Worm (Caenorhabditis elegans) whole organism, L3 larva: Measurements from ENCODE around the gene F15A8.1.

Experiments used
- R02D3.7 ChIP-seq: fragments of 150-350 bp; optimal IDR thresholded peaks from 2 replicates; lab custom pipeline; 2014; ENCODE audit warnings: missing biosample characterization, missing genetic modification characterization
- ZK546.5 ChIP-seq: sonication (generic microtip); optimal IDR thresholded peaks from 2 replicates; lab custom pipeline; 2017; ENCODE audit warnings: missing biosample characterization, missing genetic modification characterization
- aly-2 ChIP-seq: fragments of 150-350 bp; optimal IDR thresholded peaks from 2 replicates; lab custom pipeline; 2014; ENCODE audit warnings: missing biosample characterization, missing genetic modification characterization
- ama-1 ChIP-seq: fragments of 150-350 bp; optimal IDR thresholded peaks from 2 replicates; lab custom pipeline; 2018
- ceh-16 ChIP-seq: sonication (generic microtip); optimal IDR thresholded peaks from 2 replicates; lab custom pipeline; 2017; ENCODE audit warnings: missing biosample characterization, missing genetic modification characterization
- ceh-28 ChIP-seq: fragments of 150-350 bp; optimal IDR thresholded peaks from 2 replicates; lab custom pipeline; 2014; ENCODE audit warnings: missing biosample characterization, missing genetic modification reagents, missing genetic modification characterization
- ceh-82 ChIP-seq: fragments of 150-350 bp; optimal IDR thresholded peaks from 2 replicates; lab custom pipeline; 2014; ENCODE audit warnings: missing biosample characterization, missing genetic modification characterization
- ceh-9 ChIP-seq: sonication (generic microtip); optimal IDR thresholded peaks from 2 replicates; lab custom pipeline; 2018; ENCODE audit warnings: missing biosample characterization, missing genetic modification characterization
- egl-27 ChIP-seq: sonication (generic microtip); optimal IDR thresholded peaks from 4 replicates; lab custom pipeline; 2017; ENCODE audit warnings: missing biosample characterization, missing genetic modification reagents, missing genetic modification characterization
- egl-5 ChIP-seq: fragments of 150-350 bp; optimal IDR thresholded peaks from 2 replicates; lab custom pipeline; 2017; ENCODE audit warnings: missing biosample characterization, missing genetic modification reagents, missing genetic modification characterization, inconsistent platforms
- elt-1 ChIP-seq: fragments of 150-350 bp; optimal IDR thresholded peaks from 2 replicates; lab custom pipeline; 2014; ENCODE audit warnings: missing biosample characterization, missing genetic modification characterization
- elt-2 ChIP-seq: sonication (generic microtip); optimal IDR thresholded peaks from 2 replicates; lab custom pipeline; 2016; ENCODE audit warnings: missing genetic modification reagents, mild to moderate bottlenecking, missing genetic modification characterization, missing compliant biosample characterization
- elt-3 ChIP-seq, 3 experiments: fragments of 150-350 bp in 1 of 3; sonication (generic microtip) in 2 of 3; optimal IDR thresholded peaks; 2 replicates in 2 of 3; 4 replicates in 1 of 3; lab custom pipeline; 2014 to 2017; ENCODE audit warnings: missing biosample characterization in 3 of 3, missing genetic modification characterization in 3 of 3
- eor-1 ChIP-seq, 2 experiments: fragments of 150-350 bp; optimal IDR thresholded peaks; 2 replicates each; lab custom pipeline; 2014 to 2018; ENCODE audit warnings: missing biosample characterization in 2 of 2, missing genetic modification characterization in 2 of 2
- fkh-10 ChIP-seq: sonication (generic microtip); optimal IDR thresholded peaks from 2 replicates; lab custom pipeline; 2017; ENCODE audit warnings: missing biosample characterization, missing genetic modification reagents, missing genetic modification characterization
- fkh-2 ChIP-seq: fragments of 150-350 bp; optimal IDR thresholded peaks from 2 replicates; lab custom pipeline; 2014; ENCODE audit warnings: missing biosample characterization, missing genetic modification reagents, missing genetic modification characterization
- fos-1 ChIP-seq: fragments of 150-350 bp; optimal IDR thresholded peaks from 2 replicates; lab custom pipeline; 2014; ENCODE audit warnings: missing biosample characterization, missing genetic modification characterization
- hmg-11 ChIP-seq: sonication (generic microtip); optimal IDR thresholded peaks from 2 replicates; lab custom pipeline; 2016; ENCODE audit warnings: missing genetic modification characterization, missing compliant biosample characterization
- jun-1 ChIP-seq: fragments of 150-350 bp; optimal IDR thresholded peaks from 2 replicates; lab custom pipeline; 2014; ENCODE audit warnings: missing biosample characterization, missing genetic modification reagents, missing genetic modification characterization
- lin-15B ChIP-seq: fragments of 150-350 bp; optimal IDR thresholded peaks from 2 replicates; lab custom pipeline; 2014; ENCODE audit warnings: missing biosample characterization, missing genetic modification characterization
- lin-39 ChIP-seq: fragments of 150-350 bp; optimal IDR thresholded peaks from 2 replicates; lab custom pipeline; 2018; ENCODE audit warnings: missing biosample characterization, missing genetic modification reagents, missing genetic modification characterization
- lsy-12 ChIP-seq: sonication (generic microtip); optimal IDR thresholded peaks from 2 replicates; lab custom pipeline; 2016; ENCODE audit warnings: mild to moderate bottlenecking, missing genetic modification characterization, missing compliant biosample characterization
- mml-1 ChIP-seq: fragments of 150-350 bp; sonication (generic microtip); optimal IDR thresholded peaks from 3 replicates; lab custom pipeline; 2014; ENCODE audit warnings: missing biosample characterization, missing genetic modification characterization
- nfya-1 ChIP-seq: sonication (generic microtip); optimal IDR thresholded peaks from 2 replicates; lab custom pipeline; 2017; ENCODE audit warnings: missing genetic modification characterization, mild to moderate bottlenecking, missing compliant biosample characterization, antibody characterized with exemption, moderate library complexity; ENCODE audit not compliant: insufficient read depth
- nhr-12 ChIP-seq: fragments of 150-350 bp; optimal IDR thresholded peaks from 2 replicates; lab custom pipeline; 2014; ENCODE audit warnings: missing biosample characterization, missing genetic modification characterization
- nhr-23 ChIP-seq: fragments of 150-350 bp; optimal IDR thresholded peaks from 2 replicates; lab custom pipeline; 2014; ENCODE audit warnings: missing biosample characterization, missing genetic modification reagents, missing genetic modification characterization
- nhr-237 ChIP-seq: fragments of 150-350 bp; optimal IDR thresholded peaks from 2 replicates; lab custom pipeline; 2014; ENCODE audit warnings: missing biosample characterization, missing genetic modification characterization
- nhr-25 ChIP-seq: sonication (generic microtip); optimal IDR thresholded peaks from 2 replicates; lab custom pipeline; 2017; ENCODE audit warnings: missing biosample characterization, missing genetic modification characterization
- nhr-28 ChIP-seq: fragments of 150-350 bp; optimal IDR thresholded peaks from 2 replicates; lab custom pipeline; 2014; ENCODE audit warnings: missing biosample characterization, missing genetic modification characterization
- nhr-43 ChIP-seq: sonication (generic microtip); optimal IDR thresholded peaks from 2 replicates; lab custom pipeline; 2016; ENCODE audit warnings: mild to moderate bottlenecking, missing genetic modification characterization, missing compliant biosample characterization; ENCODE audit not compliant: poor library complexity, severe bottlenecking
- nhr-76 ChIP-seq: fragments of 150-350 bp; sonication (generic microtip); optimal IDR thresholded peaks from 5 replicates; lab custom pipeline; 2014; ENCODE audit warnings: missing biosample characterization, missing genetic modification characterization
- nhr-77 ChIP-seq: fragments of 150-350 bp; optimal IDR thresholded peaks from 2 replicates; lab custom pipeline; 2014; ENCODE audit warnings: missing biosample characterization, missing genetic modification characterization
- pha-4 ChIP-seq: fragments of 150-350 bp; optimal IDR thresholded peaks from 2 replicates; lab custom pipeline; 2014; ENCODE audit warnings: missing biosample characterization, missing genetic modification reagents, missing genetic modification characterization
- pqm-1 ChIP-seq: fragments of 150-350 bp; optimal IDR thresholded peaks from 2 replicates; lab custom pipeline; 2017; ENCODE audit warnings: missing biosample characterization, missing genetic modification characterization, inconsistent platforms
- sea-2 ChIP-seq: fragments of 150-350 bp; sonication (generic microtip); optimal IDR thresholded peaks from 4 replicates; lab custom pipeline; 2014; ENCODE audit warnings: missing biosample characterization, missing genetic modification reagents, missing genetic modification characterization
- skn-1 ChIP-seq: fragments of 150-350 bp; optimal IDR thresholded peaks from 2 replicates; lab custom pipeline; 2014; ENCODE audit warnings: missing biosample characterization, missing genetic modification characterization
- snpc-4 ChIP-seq: fragments of 150-350 bp; optimal IDR thresholded peaks from 2 replicates; lab custom pipeline; 2014; ENCODE audit warnings: missing biosample characterization, missing genetic modification characterization
- tbx-2 ChIP-seq: sonication (generic microtip); optimal IDR thresholded peaks from 2 replicates; lab custom pipeline; 2016; ENCODE audit warnings: mild to moderate bottlenecking, missing genetic modification characterization, missing compliant biosample characterization
- unc-39 ChIP-seq: sonication (generic microtip); optimal IDR thresholded peaks from 4 replicates; lab custom pipeline; 2017; ENCODE audit warnings: missing biosample characterization, missing genetic modification characterization
- unc-62 ChIP-seq: fragments of 150-350 bp; sonication (generic microtip); optimal IDR thresholded peaks from 4 replicates; lab custom pipeline; 2014; ENCODE audit warnings: missing biosample characterization, missing genetic modification reagents, missing genetic modification characterization
- zag-1 ChIP-seq: fragments of 150-350 bp; optimal IDR thresholded peaks from 2 replicates; lab custom pipeline; 2014; ENCODE audit warnings: missing biosample characterization, missing genetic modification characterization
- ztf-11 ChIP-seq: fragments of 150-350 bp; optimal IDR thresholded peaks from 2 replicates; lab custom pipeline; 2014; ENCODE audit warnings: missing biosample characterization, missing genetic modification characterization
- ztf-4 ChIP-seq: fragments of 150-350 bp; optimal IDR thresholded peaks from 2 replicates; lab custom pipeline; 2014; ENCODE audit warnings: missing biosample characterization, missing genetic modification characterization

The F15A8.1 gene

ce11 chrX:4462390-4462789 is 21.6 kb downstream of the F15A8.1 start, which contains the start of gene atg-16.1:
Gene atg-16.1 (minus strand): TSS chrX:4462465.
- TF ChIP-seq jun-1 (tag; lab: Kevin White, UChicago) (no peak), nfya-1 (peak; percentile 59), sea-2 (GFP tag; lab: Kevin White, UChicago) (no peak), ama-1 (lab: Kevin White, UChicago) (no peak), skn-1 (no peak), pha-4 (peak; percentile 74), unc-62 (GFP tag; lab: Kevin White, UChicago) (no peak), lin-39 (tag; lab: Kevin White, UChicago) (peak; percentile 30), ceh-82 (tag; lab: Kevin White, UChicago) (no peak), pqm-1 (tag; lab: Kevin White, UChicago) (peak; percentile 7), nhr-23 (tag; lab: Kevin White, UChicago) (peak; percentile 35), egl-27 (tag; lab: Kevin White, UChicago) (no peak), ceh-16 (tag; lab: Kevin White, UChicago) (no peak), aly-2 (tag; lab: Kevin White, UChicago) (no peak), ztf-11 (no peak), snpc-4 (tag; lab: Kevin White, UChicago) (peak; percentile 68), ZK546.5 (tag; lab: Kevin White, UChicago) (no peak), ztf-4 (no peak), nhr-28 (tag; lab: Kevin White, UChicago) (no peak), zag-1 (tag; lab: Kevin White, UChicago) (no peak), hmg-11 (tag; lab: Kevin White, UChicago) (peak; percentile 27), lin-15B (tag; lab: Kevin White, UChicago) (peak; percentile 62), nhr-25 (peak; percentile 52), fos-1 (tag; lab: Kevin White, UChicago) (no peak)

- TF ChIP-seq hmg-11 (tag; lab: Kevin White, UChicago) (no peak), nhr-23 (tag; lab: Kevin White, UChicago) (no peak), lin-39 (tag; lab: Kevin White, UChicago) (no peak)
- TF ChIP-seq, all 47 proteins: peak for 0
These were observed 23.6 kb downstream of the F15A8.1 start for ce11 chrX:4464367-4464766.

- TF ChIP-seq elt-2 (tag; lab: Kevin White, UChicago), result no peak
These were observed 25.5 kb downstream of the F15A8.1 start, which contains the start of gene nmur-3 for ce11 chrX:4466218-4466617. Gene nmur-3 (plus strand): TSS chrX:4466518.

- TF ChIP-seq mml-1 (tag; lab: Kevin White, UChicago) (no peak), pha-4 (peak; percentile 98), egl-27 (tag; lab: Kevin White, UChicago) (no peak), eor-1 (tag; optimal IDR thresholded peaks at IDR 0.05; lab: Kevin White, UChicago) (no peak), skn-1 (peak; percentile 32), nhr-12 (tag; lab: Kevin White, UChicago) (no peak), snpc-4 (tag; lab: Kevin White, UChicago) (peak; percentile 90), ceh-16 (tag; lab: Kevin White, UChicago) (no peak), aly-2 (tag; lab: Kevin White, UChicago) (no peak), nhr-76 (tag; lab: Kevin White, UChicago) (no peak), egl-5 (tag; lab: Kevin White, UChicago) (peak; percentile 77), elt-2 (tag; lab: Kevin White, UChicago) (peak; percentile 71), tbx-2 (tag; lab: Kevin White, UChicago) (peak; percentile 42), nhr-25 (peak; percentile 97), elt-3 (tag; optimal IDR thresholded peaks at IDR 0.05; lab: Kevin White, UChicago) (peak in 1 of 3 experiments; percentile 52), nfya-1 (peak; percentile 93), hmg-11 (tag; lab: Kevin White, UChicago) (peak; percentile 73), jun-1 (tag; lab: Kevin White, UChicago) (peak; percentile 63), nhr-77 (tag; lab: Kevin White, UChicago) (peak; percentile 69), pqm-1 (tag; lab: Kevin White, UChicago) (peak; percentile 69), nhr-23 (tag; lab: Kevin White, UChicago) (peak; percentile 92), fkh-2 (tag; lab: Kevin White, UChicago) (no peak), lin-15B (tag; lab: Kevin White, UChicago) (peak; percentile 95), zag-1 (tag; lab: Kevin White, UChicago) (no peak), ama-1 (lab: Kevin White, UChicago) (peak; percentile 36), sea-2 (GFP tag; lab: Kevin White, UChicago) (no peak), R02D3.7 (peak; percentile 75), lin-39 (tag; lab: Kevin White, UChicago) (peak; percentile 78), ceh-82 (tag; lab: Kevin White, UChicago) (peak; percentile 34), fkh-10 (GFP tag; lab: Kevin White, UChicago) (peak; percentile 2), ceh-9 (tag; lab: Kevin White, UChicago) (no peak), ceh-28 (tag; lab: Kevin White, UChicago) (peak; percentile 33), elt-1 (tag; lab: Kevin White, UChicago) (peak; percentile 55), lsy-12 (tag; lab: Kevin White, UChicago) (peak; percentile 40), nhr-237 (tag; lab: Kevin White, UChicago) (no peak), ztf-4 (peak; percentile 41), nhr-43 (tag; lab: Kevin White, UChicago) (peak; percentile 67), fos-1 (tag; lab: Kevin White, UChicago) (no peak), unc-39 (tag; lab: Kevin White, UChicago) (no peak)
These were observed 28.6 kb downstream of the F15A8.1 start, which contains the start of gene asb-2 for ce11 chrX:4469297-4469816. Gene asb-2 (plus strand): TSS chrX:4469766.
